Worm (Caenorhabditis elegans): ENCODE results near the gene perm-3.

The perm-3 gene

ce11 chrIV:5389951-5390350 is 4.7 kb downstream of the perm-3 start:
- TF ChIP-seq mef-2 (tag; optimal IDR thresholded peaks at IDR 0.05) (no peak), swsn-7 (tag; optimal IDR thresholded peaks at IDR 0.05) (no peak), nhr-85 (tag) (peak; percentile 47), blmp-1 (tag; optimal IDR thresholded peaks at IDR 0.05) (no peak), egl-13 (tag; optimal IDR thresholded peaks at IDR 0.05) (no peak), lin-14 (GFP tag; optimal IDR thresholded peaks at IDR 0.05) (peak; percentile 19), zag-1 (tag; optimal IDR thresholded peaks at IDR 0.05) (no peak)

DNA sequence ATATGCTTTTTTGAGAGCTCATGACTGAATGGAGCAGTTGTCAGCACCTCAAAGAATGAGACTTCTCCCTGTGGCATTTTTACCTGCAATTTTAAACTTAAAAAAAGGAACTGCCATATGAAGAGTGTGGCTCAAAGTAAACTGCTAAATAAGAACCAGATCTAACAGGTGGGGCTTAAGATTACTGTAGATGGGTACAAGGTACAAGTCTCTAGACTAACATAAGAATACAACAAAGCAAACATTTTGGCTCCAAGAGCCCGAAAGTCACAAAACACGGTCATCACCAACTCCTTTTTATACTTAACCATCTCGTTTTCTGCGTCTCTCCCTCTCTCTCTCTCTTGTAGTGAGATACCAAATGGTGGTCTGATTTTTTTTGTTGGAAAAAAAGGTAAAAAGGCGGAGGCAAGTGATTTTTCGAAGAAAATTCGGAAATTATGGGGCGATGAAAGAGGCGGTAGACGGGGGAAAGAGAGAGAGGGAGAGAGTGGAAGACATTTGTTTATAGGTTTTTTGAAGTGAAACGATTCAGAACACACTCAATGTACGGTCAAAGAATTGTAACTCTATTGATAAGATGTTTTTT is 6.0 kb downstream of the perm-3 start, which contains the start of gene elo-6:
elo-6 (minus strand) TSS at position 83 of the 589 bp plus-strand sequence.
- TF ChIP-seq ceh-90 (tag; optimal IDR thresholded peaks at IDR 0.05) (no peak), C34B4.2 (tag; optimal IDR thresholded peaks at IDR 0.05) (no peak), ama-1 (optimal IDR thresholded peaks at IDR 0.05) (no peak), egl-13 (tag; optimal IDR thresholded peaks at IDR 0.05) (no peak), mab-9 (GFP tag; IDR thresholded peaks at IDR 0.05) (no peak), ztf-4 (tag; optimal IDR thresholded peaks at IDR 0.05) (no peak), zag-1 (tag; optimal IDR thresholded peaks at IDR 0.05) (no peak), unc-98 (GFP tag; IDR thresholded peaks at IDR 0.05) (no peak), nhr-47 (tag; optimal IDR thresholded peaks at IDR 0.05) (no peak), nhr-90 (tag; optimal IDR thresholded peaks at IDR 0.05; ENCODE audit: poor library complexity) (peak; percentile 18), nhr-12 (tag; optimal IDR thresholded peaks at IDR 0.05) (no peak), nhr-237 (tag; optimal IDR thresholded peaks at IDR 0.05) (no peak), mef-2 (tag; optimal IDR thresholded peaks at IDR 0.05) (no peak), efl-3 (GFP tag; optimal IDR thresholded peaks at IDR 0.05) (no peak), dsc-1 (tag; optimal IDR thresholded peaks at IDR 0.05) (no peak), nhr-71 (tag; optimal IDR thresholded peaks at IDR 0.05) (peak; percentile 58), hlh-4 (tag; optimal IDR thresholded peaks at IDR 0.05) (no peak), ceh-8 (GFP tag; optimal IDR thresholded peaks at IDR 0.05) (no peak), mep-1 (tag; optimal IDR thresholded peaks at IDR 0.05) (peak; percentile 40), ceh-88 (GFP tag; IDR thresholded peaks at IDR 0.05) (no peak), swsn-7 (tag; optimal IDR thresholded peaks at IDR 0.05) (no peak), skn-1 (tag; optimal IDR thresholded peaks at IDR 0.05) (no peak), dpl-1 (GFP tag; optimal IDR thresholded peaks at IDR 0.05) (no peak), elt-2 (tag; optimal IDR thresholded peaks at IDR 0.05) (peak; percentile 59), unc-62 (GFP tag; optimal IDR thresholded peaks at IDR 0.05) (no peak), lin-35 (GFP tag; optimal IDR thresholded peaks at IDR 0.05) (peak in 1 of 2 experiments; percentile 46), irx-1 (tag; optimal IDR thresholded peaks at IDR 0.05) (no peak), tbx-2 (tag; optimal IDR thresholded peaks at IDR 0.05) (peak; percentile 1), hpl-2 (GFP tag; optimal IDR thresholded peaks at IDR 0.05) (no peak), snu-23 (GFP tag; optimal IDR thresholded peaks at IDR 0.05) (peak; percentile 33), ces-1 (GFP tag; optimal IDR thresholded peaks at IDR 0.05) (no peak), grh-1 (GFP tag; IDR thresholded peaks at IDR 0.05) (no peak), C16A3.4 (tag; optimal IDR thresholded peaks at IDR 0.05) (no peak), nhr-77 (tag; optimal IDR thresholded peaks at IDR 0.05) (peak; percentile 43), sox-4 (tag; optimal IDR thresholded peaks at IDR 0.05) (no peak), fkh-8 (tag; optimal IDR thresholded peaks at IDR 0.05) (no peak), nhr-84 (tag; optimal IDR thresholded peaks at IDR 0.05) (no peak), sptf-1 (tag; optimal IDR thresholded peaks at IDR 0.05) (no peak), lin-13 (GFP tag; optimal IDR thresholded peaks at IDR 0.05) (no peak), fkh-4 (tag; optimal IDR thresholded peaks at IDR 0.05; ENCODE audit: borderline replicate concordance) (no peak), egl-27 (tag; optimal IDR thresholded peaks at IDR 0.05) (no peak), nhr-11 (tag; optimal IDR thresholded peaks at IDR 0.05) (no peak), lin-14 (GFP tag; optimal IDR thresholded peaks at IDR 0.05) (peak; percentile 79), pax-3 (tag; optimal IDR thresholded peaks at IDR 0.05) (no peak), hlh-17 (GFP tag; optimal IDR thresholded peaks at IDR 0.05; ENCODE audit: borderline replicate concordance) (no peak), nhr-19 (GFP tag; conservative IDR thresholded peaks at IDR 0.05) (no peak), ceh-82 (tag; optimal IDR thresholded peaks at IDR 0.05) (no peak), efl-1 (optimal IDR thresholded peaks at IDR 0.05) (peak in 1 of 2 experiments; percentile 4), efl-1 (GFP tag; optimal IDR thresholded peaks at IDR 0.05 in 1 of 2) (peak in 1 of 2 experiments; percentile 48)

Measured in whole organism, L1 larva.